Worm (Caenorhabditis elegans) whole organism, midembryonic: ENCODE measurements around the gene chtb-3.

ENCODE experiments used
- T22C8.4 ChIP-seq: fragments of 200-800 bp; sonication (Bioruptor generic); IDR thresholded peaks from 2 replicates; pipeline ENCODE4 v1.3.6; 2022; ENCODE audit warnings: missing genetic modification characterization, missing compliant biosample characterization
- cog-1 ChIP-seq: sonication (generic microtip); optimal IDR thresholded peaks from 2 replicates; lab custom pipeline; 2016; ENCODE audit warnings: missing genetic modification characterization, missing compliant biosample characterization
- flt-1 ChIP-seq: fragments of 200-800 bp; sonication (Bioruptor generic); IDR thresholded peaks from 2 replicates; pipeline ENCODE4 v1.3.6; 2022; ENCODE audit warnings: missing genetic modification characterization, missing compliant biosample characterization
- klf-2 ChIP-seq: fragments of 200-800 bp; sonication (Bioruptor generic); conservative IDR thresholded peaks from 2 replicates; pipeline ENCODE4 v1.3.6; 2022; ENCODE audit warnings: missing genetic modification reagents, missing genetic modification characterization, missing compliant biosample characterization
- med-1 ChIP-seq: sonication (generic microtip); optimal IDR thresholded peaks from 2 replicates; lab custom pipeline; 2017; ENCODE audit warnings: missing genetic modification characterization, mild to moderate bottlenecking, missing compliant biosample characterization, antibody characterized with exemption, missing genetic modification reagents; ENCODE audit not compliant: insufficient read depth
- ref-1 ChIP-seq: fragments of 200-800 bp; sonication (Bioruptor generic); conservative IDR thresholded peaks from 2 replicates; pipeline ENCODE4 v1.3.6; 2022; ENCODE audit warnings: missing genetic modification reagents, missing genetic modification characterization, missing compliant biosample characterization
- tab-1 ChIP-seq: fragments of 200-800 bp; sonication (Bioruptor generic); IDR thresholded peaks from 2 replicates; pipeline ENCODE4 v1.3.6; 2022; ENCODE audit warnings: missing genetic modification characterization, missing compliant biosample characterization
- ztf-23 ChIP-seq: fragments of 200-800 bp; sonication (Bioruptor generic); IDR thresholded peaks from 2 replicates; pipeline ENCODE4 v1.3.6; 2022; ENCODE audit warnings: missing genetic modification reagents, missing genetic modification characterization, missing compliant biosample characterization
- ztf-29 ChIP-seq: fragments of 200-800 bp; sonication (Bioruptor generic); IDR thresholded peaks from 2 replicates; pipeline ENCODE4 v1.3.6; 2022; ENCODE audit warnings: missing genetic modification reagents, missing genetic modification characterization, missing compliant biosample characterization

The chtb-3 gene

DNA sequence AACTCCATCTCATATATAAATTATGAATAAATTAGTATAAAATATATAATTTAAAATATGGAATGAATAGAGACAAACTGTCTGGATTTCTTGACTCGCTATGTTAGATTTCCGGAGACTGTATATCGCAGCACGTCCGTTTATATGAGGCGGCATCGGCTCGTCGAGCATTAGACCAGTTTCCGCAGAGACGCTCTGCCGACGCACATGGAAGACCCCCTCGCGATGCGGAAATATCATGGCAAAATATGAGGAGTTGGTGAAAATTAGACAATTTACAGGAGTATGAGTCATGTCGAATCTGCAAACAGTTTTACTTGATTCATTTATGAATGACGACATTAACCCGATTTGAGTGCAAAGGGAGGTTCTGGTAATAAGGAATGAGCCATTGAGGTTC is at the start of gene chtb-3:
Gene chtb-3 (minus strand): TSS at position 101 of the 400 bp plus-strand sequence.
- TF ChIP-seq ztf-29 (GFP tag; lab: Robert Waterston, UW), result no peak

DNA sequence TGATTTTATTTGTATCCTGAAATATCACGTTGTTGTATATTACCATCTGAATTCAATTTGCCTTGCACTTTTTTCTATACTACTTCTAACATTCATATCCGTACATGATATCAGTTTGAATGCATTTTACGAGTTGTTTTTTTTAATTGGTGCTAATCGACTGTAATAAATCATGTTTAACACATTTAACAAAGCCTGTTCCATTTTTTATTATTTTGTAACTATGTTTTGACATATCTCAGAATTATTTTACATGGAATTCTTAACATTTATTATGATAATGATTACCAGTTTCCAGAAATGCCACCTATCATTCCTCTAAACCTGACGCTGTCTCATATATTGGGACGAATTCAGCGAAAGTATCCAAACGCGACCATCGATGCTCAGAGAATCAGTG is 46.3 kb upstream of the chtb-3 start, which contains the start of gene C03B1.3:
Gene C03B1.3 (plus strand): TSS at position 301 of the 400 bp plus-strand sequence.
- TF ChIP-seq klf-2 (no peak), flt-1 (GFP tag; lab: Robert Waterston, UW) (no peak), ref-1 (GFP tag; lab: Robert Waterston, UW) (no peak), T22C8.4 (GFP tag; lab: Robert Waterston, UW) (no peak), tab-1 (no peak), ztf-29 (GFP tag; lab: Robert Waterston, UW) (no peak), ztf-23 (GFP tag; lab: Robert Waterston, UW) (no peak)

DNA sequence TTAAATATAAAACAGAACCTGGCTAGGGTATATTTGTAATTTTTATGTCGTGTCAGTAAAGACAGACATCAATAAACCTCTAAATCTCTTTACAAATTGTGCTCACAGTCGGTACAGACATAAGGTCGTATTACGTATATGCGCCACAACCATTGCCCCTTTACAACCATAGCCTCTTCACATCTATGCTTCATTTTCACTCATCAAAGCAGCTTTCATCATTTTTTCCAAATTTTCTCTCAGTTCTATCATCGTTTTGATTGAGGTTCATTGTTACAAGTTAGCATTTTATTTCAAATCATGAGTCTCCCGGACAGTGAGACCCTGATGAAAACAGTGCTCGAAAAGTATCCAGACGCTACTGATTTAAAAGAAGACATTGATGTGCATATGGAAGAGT is 44.8 kb upstream of the chtb-3 start, which contains the start of gene C03B1.4:
Gene C03B1.4 (plus strand): TSS at position 301 of the 400 bp plus-strand sequence.
- TF ChIP-seq T22C8.4 (GFP tag; lab: Robert Waterston, UW), result no peak
- TF ChIP-seq ref-1 (GFP tag; lab: Robert Waterston, UW), result no peak
- no peak for TF ChIP-seq cog-1 (tag; lab: Kevin White, UChicago)
- TF ChIP-seq ztf-23 (GFP tag; lab: Robert Waterston, UW), result no peak
- no peak for TF ChIP-seq ztf-29 (GFP tag; lab: Robert Waterston, UW)
- TF ChIP-seq flt-1 (GFP tag; lab: Robert Waterston, UW), result no peak
- no peak for TF ChIP-seq klf-2
- no peak for TF ChIP-seq tab-1

DNA sequence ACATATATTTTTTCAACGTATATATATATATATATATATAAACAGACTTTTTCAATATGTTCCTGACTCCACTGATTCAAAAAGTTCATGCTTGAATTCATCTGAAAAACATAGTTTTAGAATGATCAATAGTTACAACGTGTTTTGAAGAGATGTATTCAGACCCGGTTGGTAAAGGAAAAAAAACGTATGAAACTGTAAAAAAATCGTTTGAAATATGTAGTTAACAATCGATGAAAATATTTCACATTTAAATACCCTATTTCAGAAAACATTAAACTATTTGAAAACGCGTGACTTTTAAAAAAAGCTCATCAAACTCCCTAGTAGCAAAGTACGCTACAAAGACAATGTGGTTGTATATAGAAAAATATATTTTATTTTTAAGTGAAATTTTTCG is 41.2 kb upstream of the chtb-3 start, which contains the start of gene C03B1.14:
Gene C03B1.14 (minus strand): TSS at position 101 of the 400 bp plus-strand sequence.
- no peak for TF ChIP-seq ref-1 (GFP tag; lab: Robert Waterston, UW)
- no peak for TF ChIP-seq flt-1 (GFP tag; lab: Robert Waterston, UW)
- TF ChIP-seq tab-1, result no peak
- no peak for TF ChIP-seq ztf-29 (GFP tag; lab: Robert Waterston, UW)
- no peak for TF ChIP-seq T22C8.4 (GFP tag; lab: Robert Waterston, UW)
- TF ChIP-seq med-1 (GFP tag; lab: Kevin White, UChicago), result no peak
- TF ChIP-seq ztf-23 (GFP tag; lab: Robert Waterston, UW), result no peak
- TF ChIP-seq cog-1 (tag; lab: Kevin White, UChicago), result no peak
- no peak for TF ChIP-seq klf-2

DNA sequence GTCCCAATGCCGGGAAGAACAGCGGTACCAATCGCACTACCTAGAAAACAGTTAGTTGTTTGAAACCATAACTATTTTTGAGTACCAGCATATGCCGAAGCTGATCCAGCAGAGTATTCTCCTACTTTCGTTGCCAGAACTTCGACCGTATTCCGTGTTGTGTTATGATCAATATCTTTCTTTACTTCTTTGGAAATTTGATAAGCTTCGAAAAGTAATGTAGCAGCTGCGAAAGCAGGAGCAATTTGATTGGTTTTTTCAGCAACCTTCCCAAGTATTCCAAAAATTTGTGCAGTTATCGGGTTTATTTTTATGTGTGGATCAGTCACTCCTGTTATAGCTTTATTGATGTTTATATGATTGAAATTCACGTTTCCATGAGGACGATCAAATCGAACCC is 40.6 kb upstream of the chtb-3 start:
- TF ChIP-seq T22C8.4 (GFP tag; lab: Robert Waterston, UW), result no peak
- TF ChIP-seq ztf-29 (GFP tag; lab: Robert Waterston, UW), result no peak
- TF ChIP-seq klf-2, result no peak
- TF ChIP-seq med-1 (GFP tag; lab: Kevin White, UChicago), result no peak
- TF ChIP-seq ztf-23 (GFP tag; lab: Robert Waterston, UW), result no peak
- TF ChIP-seq ref-1 (GFP tag; lab: Robert Waterston, UW), result no peak
- no peak for TF ChIP-seq tab-1
- no peak for TF ChIP-seq flt-1 (GFP tag; lab: Robert Waterston, UW)
- no peak for TF ChIP-seq cog-1 (tag; lab: Kevin White, UChicago)

DNA sequence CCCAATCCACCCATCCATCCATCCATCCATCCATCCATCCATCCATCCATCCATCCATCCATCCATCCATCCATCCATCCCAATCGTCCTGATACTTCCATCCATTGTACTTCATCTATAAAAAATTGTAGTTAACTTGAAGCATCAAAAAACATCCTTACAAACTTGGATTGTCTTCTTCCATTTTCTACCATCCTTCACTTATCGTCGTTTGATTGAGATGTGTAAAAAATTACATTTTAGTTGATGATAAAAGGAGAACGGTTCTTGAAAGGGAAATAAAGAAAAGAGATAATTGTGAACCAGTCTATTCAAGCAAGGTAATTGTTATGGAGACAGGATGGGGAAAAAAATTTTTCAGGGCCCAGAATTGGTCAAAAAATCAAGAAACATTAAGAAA is 38.3 kb upstream of the chtb-3 start, which contains the start of gene C03B1.10:
Gene C03B1.10 (minus strand): TSS at position 101 of the 400 bp plus-strand sequence.
- TF ChIP-seq cog-1 (tag; lab: Kevin White, UChicago), result no peak
- no peak for TF ChIP-seq med-1 (GFP tag; lab: Kevin White, UChicago)
- no peak for TF ChIP-seq ztf-23 (GFP tag; lab: Robert Waterston, UW)
- no peak for TF ChIP-seq flt-1 (GFP tag; lab: Robert Waterston, UW)
- TF ChIP-seq T22C8.4 (GFP tag; lab: Robert Waterston, UW), result no peak
- no peak for TF ChIP-seq ref-1 (GFP tag; lab: Robert Waterston, UW)
- no peak for TF ChIP-seq klf-2
- no peak for TF ChIP-seq tab-1
- no peak for TF ChIP-seq ztf-29 (GFP tag; lab: Robert Waterston, UW)

DNA sequence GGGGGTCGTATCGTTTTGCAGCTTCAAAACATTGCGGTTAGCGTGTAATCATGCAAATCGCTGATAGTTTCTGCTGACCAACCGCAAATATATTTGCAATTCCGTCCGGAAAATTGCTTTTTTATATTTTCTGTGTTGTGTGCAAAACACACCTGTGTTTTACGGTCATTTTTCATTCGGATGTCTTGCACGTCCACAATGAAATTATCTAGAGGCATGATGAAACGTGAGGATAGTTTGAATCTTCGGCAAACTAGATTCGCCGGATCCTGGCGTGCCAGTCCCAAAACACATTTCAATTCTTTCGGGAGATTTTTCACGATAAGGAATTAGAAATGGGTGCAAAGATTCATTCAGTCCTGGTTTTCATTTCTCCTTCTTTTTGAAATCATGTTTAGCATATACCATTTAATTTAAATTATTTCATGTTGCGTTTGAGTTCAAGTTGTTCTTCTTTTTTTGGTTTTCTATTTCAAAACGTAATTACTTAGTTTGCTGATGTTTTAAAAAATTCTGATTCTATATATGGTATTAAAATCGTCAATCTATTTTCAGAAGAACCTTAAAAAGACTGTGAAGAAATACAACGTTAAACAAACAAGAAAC is 35.7 kb upstream of the chtb-3 start, which contains the start of gene C03B1.5:
Gene C03B1.5 (plus strand): TSS at position 556 of the 606 bp plus-strand sequence.
- TF ChIP-seq flt-1 (GFP tag; lab: Robert Waterston, UW), result no peak
- no peak for TF ChIP-seq ztf-29 (GFP tag; lab: Robert Waterston, UW)

DNA sequence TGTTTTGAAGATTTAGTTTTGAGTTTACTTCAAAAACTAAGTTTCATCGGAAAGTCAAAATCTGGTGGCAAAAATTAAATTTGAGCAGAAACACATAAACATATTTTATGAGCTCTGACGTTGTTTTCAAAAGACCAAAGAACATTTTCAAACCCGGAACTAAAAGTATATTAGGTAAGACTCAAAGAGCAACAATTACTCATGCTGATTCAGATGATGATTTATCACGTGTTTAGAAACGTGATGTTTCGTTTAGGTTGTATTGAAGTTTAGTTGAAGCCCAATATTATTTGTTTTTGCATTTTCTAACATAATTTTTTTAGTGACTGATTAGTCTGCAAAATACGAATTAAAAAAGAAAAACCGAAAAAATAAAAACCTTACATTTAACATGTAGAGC is 34.3 kb upstream of the chtb-3 start:
- no peak for TF ChIP-seq cog-1 (tag; lab: Kevin White, UChicago)
- TF ChIP-seq T22C8.4 (GFP tag; lab: Robert Waterston, UW), result no peak
- TF ChIP-seq flt-1 (GFP tag; lab: Robert Waterston, UW), result no peak
- no peak for TF ChIP-seq ref-1 (GFP tag; lab: Robert Waterston, UW)
- no peak for TF ChIP-seq ztf-29 (GFP tag; lab: Robert Waterston, UW)
- TF ChIP-seq ztf-23 (GFP tag; lab: Robert Waterston, UW), result no peak
- no peak for TF ChIP-seq med-1 (GFP tag; lab: Kevin White, UChicago)
- TF ChIP-seq tab-1, result no peak
- no peak for TF ChIP-seq klf-2

DNA sequence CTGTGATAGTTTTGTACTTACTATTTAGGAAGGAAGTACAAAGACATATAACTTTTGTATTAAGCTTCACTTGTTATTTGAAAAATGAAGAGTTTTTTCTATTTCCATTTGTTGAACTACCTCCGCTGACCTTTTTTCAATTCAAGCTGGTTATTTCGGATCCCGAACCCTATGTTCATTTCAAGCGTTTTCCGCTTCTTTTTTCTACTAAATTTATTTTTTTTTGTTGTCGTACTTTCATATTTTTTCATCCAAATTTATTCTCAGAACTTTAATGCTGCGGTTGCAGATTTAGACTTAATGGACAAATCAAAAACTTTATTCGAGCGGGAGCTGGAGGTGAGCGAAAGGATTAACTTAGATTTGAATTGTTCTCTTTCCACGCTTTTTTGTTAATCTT is 30.6 kb upstream of the chtb-3 start, which contains the start of gene C03B1.6:
Gene C03B1.6 (plus strand): TSS at position 301 of the 400 bp plus-strand sequence.
- TF ChIP-seq ztf-23 (GFP tag; lab: Robert Waterston, UW), result no peak
- TF ChIP-seq cog-1 (tag; lab: Kevin White, UChicago), result no peak
- TF ChIP-seq flt-1 (GFP tag; lab: Robert Waterston, UW), result no peak
- no peak for TF ChIP-seq ztf-29 (GFP tag; lab: Robert Waterston, UW)
- no peak for TF ChIP-seq T22C8.4 (GFP tag; lab: Robert Waterston, UW)
- TF ChIP-seq klf-2, result no peak
- no peak for TF ChIP-seq tab-1
- TF ChIP-seq ref-1 (GFP tag; lab: Robert Waterston, UW), result no peak
- TF ChIP-seq med-1 (GFP tag; lab: Kevin White, UChicago), result no peak
